Worm (Caenorhabditis elegans) whole organism, young adult: ENCODE data around the gene F13E6.1.

ENCODE experiments used
- B0336.3 ChIP-seq: fragments of 200-800 bp; sonication (Bioruptor generic); IDR thresholded peaks from 2 replicates; pipeline ENCODE4 v1.3.6; 2022; ENCODE audit warnings: missing genetic modification characterization, missing compliant biosample characterization
- C17E4.6 ChIP-seq: fragments of 200-800 bp; sonication (Bioruptor generic); IDR thresholded peaks from 2 replicates; pipeline ENCODE4 v1.3.6; 2022; ENCODE audit warnings: missing genetic modification reagents, missing genetic modification characterization, missing compliant biosample characterization
- F52B5.7 ChIP-seq: sonication (generic microtip); optimal IDR thresholded peaks from 2 replicates; lab custom pipeline; 2016; ENCODE audit warnings: mild to moderate bottlenecking, missing genetic modification characterization, missing compliant biosample characterization
- F55B11.4 ChIP-seq: sonication (generic microtip); optimal IDR thresholded peaks from 2 replicates; lab custom pipeline; 2016; ENCODE audit warnings: missing compliant biosample characterization, missing genetic modification characterization, borderline replicate concordance; ENCODE audit not compliant: insufficient read depth
- F57C9.4 ChIP-seq: sonication (generic microtip); optimal IDR thresholded peaks from 2 replicates; lab custom pipeline; 2017; ENCODE audit warnings: mild to moderate bottlenecking, missing genetic modification characterization, missing compliant biosample characterization
- Y79H2A.3 ChIP-seq: fragments of 200-800 bp; sonication (Bioruptor generic); conservative IDR thresholded peaks from 2 replicates; pipeline ENCODE4 v1.3.6; 2022; ENCODE audit warnings: missing genetic modification reagents, missing genetic modification characterization, missing compliant biosample characterization
- ZK185.1 ChIP-seq: sonication (generic microtip); optimal IDR thresholded peaks from 2 replicates; lab custom pipeline; 2016; ENCODE audit warnings: mild to moderate bottlenecking, missing genetic modification characterization, missing compliant biosample characterization; ENCODE audit not compliant: poor library complexity, severe bottlenecking
- ama-1 ChIP-seq, 3 experiments: fragments of 150-350 bp in 1 of 3; sonication (generic microtip) in 2 of 3; optimal IDR thresholded peaks; 2 replicates each; lab custom pipeline; 2014 to 2018; ENCODE audit warnings: missing biosample characterization in 2 of 3, missing genetic modification characterization in 2 of 3, missing genetic modification reagents in 2 of 3
- aptf-3 ChIP-seq: fragments of 200-800 bp; sonication (Bioruptor generic); IDR thresholded peaks from 2 replicates; pipeline ENCODE4 v1.3.6; 2022; ENCODE audit warnings: missing genetic modification characterization, missing compliant biosample characterization
- athp-1 ChIP-seq: sonication (generic microtip); optimal IDR thresholded peaks from 2 replicates; lab custom pipeline; 2017; ENCODE audit warnings: mild to moderate bottlenecking, missing genetic modification characterization, missing compliant biosample characterization
- attf-6 ChIP-seq: fragments of 200-800 bp; sonication (Bioruptor generic); IDR thresholded peaks from 2 replicates; pipeline ENCODE4 v1.3.6; 2022; ENCODE audit warnings: missing genetic modification reagents, missing genetic modification characterization, missing compliant biosample characterization
- bed-2 ChIP-seq: fragments of 200-800 bp; sonication (Bioruptor generic); IDR thresholded peaks from 2 replicates; pipeline ENCODE4 v1.3.6; 2022; ENCODE audit warnings: missing genetic modification reagents, missing genetic modification characterization, missing compliant biosample characterization
- cebp-2 ChIP-seq: fragments of 200-800 bp; sonication (Bioruptor generic); IDR thresholded peaks from 2 replicates; pipeline ENCODE4 v1.3.6; 2022; ENCODE audit warnings: missing genetic modification characterization, missing compliant biosample characterization
- ceh-100 ChIP-seq: fragments of 200-800 bp; sonication (Bioruptor generic); IDR thresholded peaks from 2 replicates; pipeline ENCODE4 v1.3.6; 2022; ENCODE audit warnings: missing genetic modification reagents, missing genetic modification characterization, missing compliant biosample characterization
- ceh-40 ChIP-seq: fragments of 200-800 bp; sonication (Bioruptor generic); IDR thresholded peaks from 2 replicates; pipeline ENCODE4 v1.3.6; 2022; ENCODE audit warnings: missing genetic modification characterization, missing compliant biosample characterization
- ceh-91 ChIP-seq: fragments of 200-800 bp; sonication (Bioruptor generic); IDR thresholded peaks from 2 replicates; pipeline ENCODE4 v1.3.6; 2022; ENCODE audit warnings: missing genetic modification reagents, missing genetic modification characterization, missing compliant biosample characterization
- chd-7 ChIP-seq: sonication (generic microtip); optimal IDR thresholded peaks from 2 replicates; lab custom pipeline; 2016; ENCODE audit warnings: mild to moderate bottlenecking, missing genetic modification characterization, moderate library complexity, missing compliant biosample characterization
- dox-1 ChIP-seq: fragments of 200-800 bp; sonication (Bioruptor generic); IDR thresholded peaks from 2 replicates; pipeline ENCODE4 v1.3.6; 2022; ENCODE audit warnings: missing genetic modification reagents, missing genetic modification characterization, missing compliant biosample characterization
- dpff-1 ChIP-seq: sonication (generic microtip); optimal IDR thresholded peaks from 2 replicates; lab custom pipeline; 2017; ENCODE audit warnings: mild to moderate bottlenecking, missing genetic modification characterization, missing compliant biosample characterization
- dpl-1 ChIP-seq: fragments of 150-350 bp; optimal IDR thresholded peaks from 2 replicates; lab custom pipeline; 2014; ENCODE audit warnings: missing biosample characterization, missing genetic modification reagents, missing genetic modification characterization
- egl-18 ChIP-seq: fragments of 200-800 bp; sonication (Bioruptor generic); IDR thresholded peaks from 2 replicates; pipeline ENCODE4 v1.3.6; 2022; ENCODE audit warnings: missing genetic modification reagents, missing genetic modification characterization, missing compliant biosample characterization
- ets-4 ChIP-seq: fragments of 200-800 bp; sonication (Bioruptor generic); optimal IDR thresholded peaks from 2 replicates; lab custom pipeline; 2018; ENCODE audit warnings: mild to moderate bottlenecking, missing genetic modification characterization, missing compliant biosample characterization
- hlh-12 ChIP-seq: sonication (generic microtip); optimal IDR thresholded peaks from 2 replicates; lab custom pipeline; 2016; ENCODE audit warnings: missing genetic modification characterization, missing compliant biosample characterization
- hmg-1.2 ChIP-seq: fragments of 200-800 bp; sonication (Bioruptor generic); IDR thresholded peaks from 2 replicates; pipeline ENCODE4 v1.3.6; 2022; ENCODE audit warnings: missing genetic modification reagents, missing genetic modification characterization, missing compliant biosample characterization
- hsf-1 ChIP-seq: fragments of 200-800 bp; sonication (Bioruptor generic); IDR thresholded peaks from 2 replicates; pipeline ENCODE4 v1.3.6; 2022; ENCODE audit warnings: missing genetic modification reagents, missing genetic modification characterization, missing compliant biosample characterization
- lag-1 ChIP-seq: fragments of 200-800 bp; sonication (Bioruptor generic); IDR thresholded peaks from 2 replicates; pipeline ENCODE4 v1.3.6; 2022; ENCODE audit warnings: missing genetic modification reagents, missing genetic modification characterization, missing compliant biosample characterization
- let-526 ChIP-seq: fragments of 200-800 bp; sonication (Bioruptor generic); IDR thresholded peaks from 2 replicates; pipeline ENCODE4 v1.3.6; 2022; ENCODE audit warnings: missing genetic modification reagents, missing genetic modification characterization, missing compliant biosample characterization
- lir-1 ChIP-seq: fragments of 200-800 bp; sonication (Bioruptor generic); conservative IDR thresholded peaks from 2 replicates; pipeline ENCODE4 v1.3.6; 2022; ENCODE audit warnings: missing genetic modification reagents, missing genetic modification characterization, missing compliant biosample characterization
- madf-8 ChIP-seq: fragments of 200-800 bp; sonication (Bioruptor generic); conservative IDR thresholded peaks from 2 replicates; pipeline ENCODE4 v1.3.6; 2022; ENCODE audit warnings: missing genetic modification reagents, missing genetic modification characterization, missing compliant biosample characterization
- mel-28 ChIP-seq: sonication (generic microtip); optimal IDR thresholded peaks from 2 replicates; lab custom pipeline; 2016; ENCODE audit warnings: borderline replicate concordance, mild to moderate bottlenecking, missing genetic modification characterization, missing compliant biosample characterization
- mxl-1 ChIP-seq: sonication (generic microtip); optimal IDR thresholded peaks from 2 replicates; lab custom pipeline; 2016; ENCODE audit warnings: missing genetic modification characterization, missing compliant biosample characterization
- nfya-1 ChIP-seq: sonication (generic microtip); optimal IDR thresholded peaks from 2 replicates; lab custom pipeline; 2017; ENCODE audit warnings: antibody characterized with exemption, missing compliant biosample characterization, missing genetic modification characterization, borderline replicate concordance; ENCODE audit not compliant: insufficient read depth
- nhr-27 ChIP-seq: fragments of 200-800 bp; sonication (Bioruptor generic); optimal IDR thresholded peaks from 2 replicates; lab custom pipeline; 2018; ENCODE audit warnings: mild to moderate bottlenecking, missing genetic modification characterization, moderate library complexity, missing compliant biosample characterization
- nhr-90 ChIP-seq: sonication (generic microtip); optimal IDR thresholded peaks from 2 replicates; lab custom pipeline; 2016; ENCODE audit warnings: missing genotype, mild to moderate bottlenecking, missing genetic modification characterization, missing compliant biosample characterization
- pha-4 ChIP-seq: fragments of 150-350 bp; sonication (generic microtip); optimal IDR thresholded peaks from 2 replicates; lab custom pipeline; 2014; ENCODE audit warnings: missing biosample characterization, missing genetic modification reagents, missing genetic modification characterization
- rcor-1 ChIP-seq: fragments of 200-800 bp; sonication (Bioruptor generic); IDR thresholded peaks from 2 replicates; pipeline ENCODE4 v1.3.6; 2022; ENCODE audit warnings: missing genetic modification reagents, missing genetic modification characterization, missing compliant biosample characterization
- repo-1 ChIP-seq: sonication (generic microtip); optimal IDR thresholded peaks from 2 replicates; lab custom pipeline; 2017; ENCODE audit warnings: mild to moderate bottlenecking, missing genetic modification characterization, missing compliant biosample characterization
- rpc-1 ChIP-seq, 2 experiments: fragments of 150-350 bp in 1 of 2; sonication (generic microtip) in 1 of 2; optimal IDR thresholded peaks; 2 replicates each; lab custom pipeline; 2014 to 2018; ENCODE audit warnings: missing biosample characterization in 1 of 2, missing genetic modification characterization in 1 of 2, missing genetic modification reagents in 1 of 2, missing genotype in 1 of 2
- snpc-1.3 ChIP-seq: sonication (generic microtip); optimal IDR thresholded peaks from 2 replicates; lab custom pipeline; 2017; ENCODE audit warnings: missing genetic modification characterization, mild to moderate bottlenecking, missing compliant biosample characterization, antibody characterized with exemption, moderate library complexity, missing genotype, missing genetic modification reagents; ENCODE audit not compliant: insufficient read depth
- snpc-4 ChIP-seq, 5 experiments: fragments of 150-350 bp in 1 of 5; sonication (generic microtip) in 4 of 5; optimal IDR thresholded peaks; 2 replicates each; lab custom pipeline; 2014 to 2018; ENCODE audit warnings: missing genetic modification characterization in 5 of 5, missing biosample characterization in 3 of 5, antibody characterized with exemption in 2 of 5, mild to moderate bottlenecking in 2 of 5, missing compliant biosample characterization in 2 of 5, missing genotype in 2 of 5, moderate library complexity in 2 of 5, missing genetic modification reagents in 1 of 5
- somi-1 ChIP-seq: fragments of 200-800 bp; sonication (Bioruptor generic); optimal IDR thresholded peaks from 2 replicates; lab custom pipeline; 2018; ENCODE audit warnings: mild to moderate bottlenecking, missing genetic modification characterization, missing compliant biosample characterization
- sptf-2 ChIP-seq: fragments of 200-800 bp; sonication (Bioruptor generic); optimal IDR thresholded peaks from 2 replicates; lab custom pipeline; 2018; ENCODE audit warnings: mild to moderate bottlenecking, missing genetic modification characterization, missing compliant biosample characterization
- tbp1 ChIP-seq: fragments of 200-800 bp; sonication (Bioruptor generic); optimal IDR thresholded peaks from 2 replicates; lab custom pipeline; 2018; ENCODE audit warnings: mild to moderate bottlenecking, missing genetic modification characterization, missing compliant biosample characterization

F13E6.1 gene

DNA sequence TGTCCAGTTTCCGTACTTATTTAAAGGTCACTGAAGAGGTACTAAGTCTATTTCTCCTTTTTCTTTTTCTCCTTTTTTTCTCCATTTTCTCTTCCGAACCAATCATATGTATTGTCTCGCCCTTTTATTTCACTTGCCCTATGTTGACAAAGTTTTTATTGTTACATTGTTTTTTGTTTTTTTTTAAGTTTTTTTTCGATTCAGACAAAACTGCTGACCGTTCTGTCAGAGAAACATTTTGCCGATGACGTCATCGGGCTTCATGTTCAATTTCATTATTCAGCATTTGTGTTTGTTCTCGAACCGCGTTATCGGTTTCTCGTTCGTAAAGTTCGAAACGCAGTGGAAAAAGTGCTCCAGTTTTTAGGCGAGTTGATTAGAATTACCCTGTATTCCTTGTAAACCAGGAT is 37.5 kb downstream of the F13E6.1 start (continued):
- TF ChIP-seq Y79H2A.3, result no peak
- no peak for TF ChIP-seq ama-1 (optimal IDR thresholded peaks at IDR 0.05; lab: Kevin White, UChicago)
- no peak for TF ChIP-seq ama-1 (GFP tag; optimal IDR thresholded peaks at IDR 0.05; lab: Kevin White, UChicago)
- no peak for TF ChIP-seq nhr-27 (tag; lab: Kevin White, UChicago)
- TF ChIP-seq hmg-1.2 (GFP tag; lab: Robert Waterston, UW), result no peak
- no peak for TF ChIP-seq rcor-1 (GFP tag; lab: Robert Waterston, UW)
- no peak for TF ChIP-seq attf-6 (GFP tag; lab: Robert Waterston, UW)
- no peak for TF ChIP-seq dpff-1 (tag; lab: Kevin White, UChicago)
- no peak for TF ChIP-seq ceh-40 (GFP tag; lab: Robert Waterston, UW)
- TF ChIP-seq snpc-4 (GFP tag; optimal IDR thresholded peaks at IDR 0.05; lab: Kevin White, UChicago), result no peak
- TF ChIP-seq snpc-4 (tag; optimal IDR thresholded peaks at IDR 0.05; lab: Kevin White, UChicago), result peak in 1 of 4 experiments; percentile 19
- TF ChIP-seq sptf-2 (GFP tag; lab: Kevin White, UChicago), result no peak
- no peak for TF ChIP-seq ZK185.1
- TF ChIP-seq athp-1 (tag; lab: Kevin White, UChicago), result no peak
- TF ChIP-seq chd-7 (tag; lab: Kevin White, UChicago), result no peak
- no peak for TF ChIP-seq lag-1
- no peak for TF ChIP-seq pha-4 (tag; lab: Kevin White, UChicago)
- no peak for TF ChIP-seq egl-18 (GFP tag; lab: Robert Waterston, UW)
- TF ChIP-seq aptf-3 (GFP tag; lab: Robert Waterston, UW), result no peak
- TF ChIP-seq nhr-90 (tag; lab: Kevin White, UChicago), result no peak
- no peak for TF ChIP-seq dpl-1 (GFP tag; lab: Kevin White, UChicago)
- no peak for TF ChIP-seq F52B5.7 (tag; lab: Kevin White, UChicago)
- TF ChIP-seq cebp-2 (GFP tag; lab: Robert Waterston, UW), result no peak
- TF ChIP-seq ceh-91 (GFP tag; lab: Robert Waterston, UW), result no peak

DNA sequence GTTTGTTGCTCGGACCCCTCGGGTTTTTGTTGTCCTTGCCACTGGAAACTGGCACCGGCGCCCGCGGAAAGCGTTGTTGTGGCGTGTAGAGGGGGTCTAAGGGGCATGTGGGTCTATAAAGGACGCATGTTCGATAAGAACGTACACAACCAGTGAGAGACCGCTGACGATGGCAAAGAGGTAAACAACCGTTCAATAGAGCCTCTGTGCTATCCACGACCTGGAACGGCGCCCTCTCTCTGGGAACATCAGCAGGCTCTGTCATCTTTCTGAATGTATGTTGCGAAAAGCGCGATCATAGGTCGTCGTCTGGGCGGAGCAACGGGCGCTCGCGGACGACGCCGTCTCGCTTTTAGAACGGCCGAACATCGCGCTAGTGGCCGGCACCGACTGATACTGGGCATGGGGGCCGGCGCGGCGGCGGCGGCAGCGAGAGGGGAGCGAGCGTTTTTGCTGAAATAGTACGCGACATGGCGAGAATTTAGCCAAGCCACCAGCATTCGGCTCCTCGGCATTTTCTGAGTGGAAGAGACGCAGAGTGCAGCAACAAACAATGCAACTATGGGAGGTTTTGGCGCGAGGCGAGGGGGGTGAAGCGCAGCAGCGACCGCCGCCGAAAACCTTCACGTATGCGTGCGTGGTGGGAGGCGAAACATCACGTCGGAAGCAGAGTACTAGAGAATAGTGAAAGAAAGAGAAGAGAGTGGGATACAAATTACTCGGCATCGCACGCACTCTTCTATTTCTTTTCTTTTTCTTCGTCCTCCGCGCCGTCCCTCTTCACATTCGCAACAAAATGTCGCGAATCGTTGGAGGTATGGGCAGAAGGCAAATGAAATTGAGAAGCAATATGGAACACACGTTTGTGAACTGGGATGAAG is 39.6 kb downstream of the F13E6.1 start:
- TF ChIP-seq B0336.3 (GFP tag; lab: Robert Waterston, UW), result peak; percentile 68
- TF ChIP-seq hlh-12 (tag; lab: Kevin White, UChicago), result no peak
- no peak for TF ChIP-seq mel-28
- no peak for TF ChIP-seq ceh-100 (GFP tag; lab: Robert Waterston, UW)
- peak; percentile 56; the same call in 1 of the 2 replicates for TF ChIP-seq dox-1
- no peak for TF ChIP-seq snpc-1.3 (tag; lab: Kevin White, UChicago)
- TF ChIP-seq madf-8 (GFP tag; lab: Robert Waterston, UW), result no peak
- 0 out of 2 replicates have a peak, but pooled peaks have one; percentile 13 for TF ChIP-seq bed-2
- peak; percentile 40 for TF ChIP-seq ets-4 (GFP tag; lab: Kevin White, UChicago)
- peak; percentile 24 for TF ChIP-seq tbp1
- TF ChIP-seq let-526 (GFP tag; lab: Robert Waterston, UW), result 0 out of 2 replicates have a peak, but pooled peaks have one; percentile 4
- 0 out of 2 replicates have a peak, but pooled peaks have one; percentile 13 for TF ChIP-seq lir-1 (GFP tag; lab: Robert Waterston, UW)
- TF ChIP-seq mxl-1, result no peak
- no peak for TF ChIP-seq F57C9.4
- peak; percentile 60; the same call in 1 of the 2 replicates for TF ChIP-seq hmg-1.2 (GFP tag; lab: Robert Waterston, UW)
- no peak for TF ChIP-seq egl-18 (GFP tag; lab: Robert Waterston, UW)
- TF ChIP-seq snpc-4 (GFP tag; optimal IDR thresholded peaks at IDR 0.05; lab: Kevin White, UChicago), result no peak
- peak; percentile 34 to 57 (median 48) for TF ChIP-seq snpc-4 (tag; optimal IDR thresholded peaks at IDR 0.05; lab: Kevin White, UChicago)
- TF ChIP-seq hsf-1 (GFP tag; lab: Robert Waterston, UW), result no peak
- peak; percentile 49 for TF ChIP-seq somi-1 (GFP tag; lab: Kevin White, UChicago)
- TF ChIP-seq rpc-1 (optimal IDR thresholded peaks at IDR 0.05; lab: Kevin White, UChicago), result no peak
- no peak for TF ChIP-seq rpc-1 (tag; optimal IDR thresholded peaks at IDR 0.05; lab: Kevin White, UChicago)
- peak; percentile 43 for TF ChIP-seq chd-7 (tag; lab: Kevin White, UChicago)
- TF ChIP-seq nfya-1 (tag; lab: Kevin White, UChicago), result no peak
- no peak for TF ChIP-seq dpff-1 (tag; lab: Kevin White, UChicago)
- no peak for TF ChIP-seq F55B11.4 (tag; lab: Kevin White, UChicago)
- TF ChIP-seq C17E4.6, result no peak
- peak; percentile 10 for TF ChIP-seq repo-1
